Fruit fly (Drosophila melanogaster): ENCODE measurements around the gene ninaA.
A peak's percentile ranks its signal among the peaks of the same experiment; 100 is the strongest.

The ninaA gene

DNA sequence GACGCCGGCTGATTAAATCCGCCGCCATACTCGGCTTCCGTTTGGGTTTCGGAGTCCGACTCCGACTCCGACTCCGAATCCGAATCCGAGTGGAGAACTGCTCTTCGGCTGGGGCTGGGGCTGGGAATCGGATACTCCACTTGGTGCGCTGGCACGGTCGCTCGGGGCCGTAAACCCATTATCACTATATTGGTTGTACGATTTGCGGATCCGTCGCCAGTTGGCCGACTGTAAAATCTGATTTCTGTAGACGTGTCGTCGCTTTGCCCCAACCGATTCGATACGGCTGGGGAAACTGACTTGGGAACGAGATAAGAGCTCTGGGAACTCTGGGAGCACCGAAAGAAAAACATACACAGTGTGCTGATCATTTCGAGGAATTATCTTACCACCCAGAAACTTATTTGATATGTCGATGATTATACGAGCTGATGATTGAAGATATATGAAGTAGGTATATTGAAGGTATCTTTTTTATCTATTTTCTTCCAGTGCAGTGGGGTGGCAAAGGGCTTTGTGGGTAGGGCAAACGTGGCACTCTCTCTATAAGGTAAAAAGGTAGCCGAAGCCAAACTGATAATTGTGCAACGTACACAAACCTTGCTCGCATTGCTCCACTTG is 19.1 kb upstream of the ninaA start (continued):
- TF ChIP-seq Bdp1 (GFP tag; optimal IDR thresholded peaks at IDR 0.05) (peak; percentile 14), disco-r (GFP tag; optimal IDR thresholded peaks at IDR 0.05) (peak; percentile 57), danr (GFP tag; IDR thresholded peaks at IDR 0.05) (peak; percentile 39), Fer1 (GFP tag; optimal IDR thresholded peaks at IDR 0.05) (peak; percentile 16), NC2β (GFP tag; optimal IDR thresholded peaks at IDR 0.05) (peak; percentile 41), CrebB (tag; optimal IDR thresholded peaks at IDR 0.05) (peak; percentile 16), CG12769 (tag; optimal IDR thresholded peaks at IDR 0.05) (peak; percentile 85), D (optimal IDR thresholded peaks at IDR 0.05) (no peak), D (GFP tag; optimal IDR thresholded peaks at IDR 0.05) (peak; percentile 41), hth (optimal IDR thresholded peaks at IDR 0.05) (no peak), ham (GFP tag; IDR thresholded peaks at IDR 0.05) (no peak), CG3847 (GFP tag; IDR thresholded peaks at IDR 0.05) (peak; percentile 51; the same call in 1 of the 2 replicates), CG17359 (tag; optimal IDR thresholded peaks at IDR 0.05) (peak; percentile 67), hkb (optimal IDR thresholded peaks at IDR 0.05) (no peak), hkb (GFP tag; IDR thresholded peaks at IDR 0.05) (peak; percentile 75), CG18599 (GFP tag; optimal IDR thresholded peaks at IDR 0.05) (peak; percentile 42), CG7372 (GFP tag; IDR thresholded peaks at IDR 0.05) (0 out of 2 replicates have a peak, but pooled peaks have one; percentile 12), ken (GFP tag; IDR thresholded peaks at IDR 0.05) (peak; percentile 53; the same call in 1 of the 3 replicates), Atf3 (GFP tag; optimal IDR thresholded peaks at IDR 0.05) (peak; percentile 48), p53 (GFP tag; optimal IDR thresholded peaks at IDR 0.05) (no peak), Rfx (GFP tag; IDR thresholded peaks at IDR 0.05) (peak; percentile 51), D19A (tag; optimal IDR thresholded peaks at IDR 0.05) (peak; percentile 16), CHES-1-like (GFP tag; optimal IDR thresholded peaks at IDR 0.05) (peak; percentile 53), CG2678 (tag; optimal IDR thresholded peaks at IDR 0.05) (peak; percentile 55), Six4 (GFP tag; optimal IDR thresholded peaks at IDR 0.05) (peak; percentile 55), B-H2 (GFP tag; optimal IDR thresholded peaks at IDR 0.05) (no peak), abd-A (tag; optimal IDR thresholded peaks at IDR 0.05) (no peak), ap (GFP tag; IDR thresholded peaks at IDR 0.05) (peak; percentile 59; the same call in 1 of the 2 replicates), CG2116 (GFP tag; optimal IDR thresholded peaks at IDR 0.05) (peak; percentile 7), HHEX (GFP tag; optimal IDR thresholded peaks at IDR 0.05) (peak; percentile 30), lilli (GFP tag; optimal IDR thresholded peaks at IDR 0.05) (peak; percentile 52), CG2120 (GFP tag; optimal IDR thresholded peaks at IDR 0.05) (peak; percentile 65), CG1603 (tag; optimal IDR thresholded peaks at IDR 0.05) (peak; percentile 82), CG8290 (GFP tag; optimal IDR thresholded peaks at IDR 0.05) (peak; percentile 30), CG8290 (tag; optimal IDR thresholded peaks at IDR 0.05) (peak in 1 of 2 experiments; percentile 57), CG17912 (GFP tag; optimal IDR thresholded peaks at IDR 0.05) (no peak), Gug (GFP tag; IDR thresholded peaks at IDR 0.05) (peak; percentile 28; the same call in 2 of the 4 replicates), lab (GFP tag; optimal IDR thresholded peaks at IDR 0.05) (peak; percentile 65), Taf1 (GFP tag; IDR thresholded peaks at IDR 0.05) (no peak), CG7745 (tag; optimal IDR thresholded peaks at IDR 0.05) (no peak), vnd (GFP tag; IDR thresholded peaks at IDR 0.05; ENCODE audit: partially characterized antibody) (no peak), bsh (GFP tag; optimal IDR thresholded peaks at IDR 0.05) (peak in 1 of 2 experiments; percentile 59), Camta (GFP tag; optimal IDR thresholded peaks at IDR 0.05) (peak; percentile 44), CG18011 (GFP tag; optimal IDR thresholded peaks at IDR 0.05) (peak; percentile 18), az2 (GFP tag; optimal IDR thresholded peaks at IDR 0.05) (peak; percentile 36), Hand (GFP tag; optimal IDR thresholded peaks at IDR 0.05) (no peak), ems (GFP tag; optimal IDR thresholded peaks at IDR 0.05) (peak; percentile 15), bab2 (GFP tag; optimal IDR thresholded peaks at IDR 0.05) (peak; percentile 30), CG12659 (GFP tag; optimal IDR thresholded peaks at IDR 0.05) (peak; percentile 62), stc (GFP tag; IDR thresholded peaks at IDR 0.05) (peak; percentile 52), btn (GFP tag; optimal IDR thresholded peaks at IDR 0.05) (peak; percentile 4)

All from whole organism, embryonic.